Worm (Caenorhabditis elegans): ENCODE data around the gene bus-2.

- TF ChIP-seq lin-15B (tag; optimal IDR thresholded peaks at IDR 0.05) (no peak), aly-2 (tag; optimal IDR thresholded peaks at IDR 0.05) (no peak), nfya-1 (tag; optimal IDR thresholded peaks at IDR 0.05; ENCODE audit: insufficient read depth) (no peak), R02D3.7 (tag; optimal IDR thresholded peaks at IDR 0.05) (no peak), pha-4 (tag; optimal IDR thresholded peaks at IDR 0.05) (no peak), ztf-11 (tag; optimal IDR thresholded peaks at IDR 0.05) (no peak), nhr-67 (tag; optimal IDR thresholded peaks at IDR 0.05) (no peak), tbx-2 (tag; optimal IDR thresholded peaks at IDR 0.05) (no peak), nhr-76 (tag; optimal IDR thresholded peaks at IDR 0.05) (no peak), elt-3 (tag; optimal IDR thresholded peaks at IDR 0.05) (no peak), nhr-77 (tag; optimal IDR thresholded peaks at IDR 0.05) (no peak), nhr-12 (tag; optimal IDR thresholded peaks at IDR 0.05) (no peak), nhr-25 (tag; optimal IDR thresholded peaks at IDR 0.05) (no peak)
Observed at ce11 chrIV:1710535-1710934, 10.8 kb downstream of the bus-2 start.
